Worm (Caenorhabditis elegans): ENCODE data around the gene hgrs-1.

Gene hgrs-1

ce11 chrIV:8205272-8206098 lies at the start of gene hgrs-1:
Gene hgrs-1, minus strand, starts transcription at chrIV:8206048.
- TF ChIP-seq cog-1 (tag; optimal IDR thresholded peaks at IDR 0.05) (no peak), ztf-23 (GFP tag; IDR thresholded peaks at IDR 0.05) (no peak), ztf-29 (GFP tag; IDR thresholded peaks at IDR 0.05) (no peak), flt-1 (GFP tag; IDR thresholded peaks at IDR 0.05) (no peak), T22C8.4 (GFP tag; IDR thresholded peaks at IDR 0.05) (no peak), ref-1 (GFP tag; conservative IDR thresholded peaks at IDR 0.05) (no peak), klf-2 (GFP tag; conservative IDR thresholded peaks at IDR 0.05) (no peak), med-1 (GFP tag; optimal IDR thresholded peaks at IDR 0.05; ENCODE audit: insufficient read depth) (no peak), tab-1 (GFP tag; IDR thresholded peaks at IDR 0.05) (no peak)

ce11 chrIV:8255221-8255620 lies 49.4 kb upstream of the hgrs-1 start:
- TF ChIP-seq tab-1 (GFP tag; IDR thresholded peaks at IDR 0.05) = no peak
- TF ChIP-seq klf-2 (GFP tag; conservative IDR thresholded peaks at IDR 0.05) = no peak
- TF ChIP-seq ztf-29 (GFP tag; IDR thresholded peaks at IDR 0.05) = no peak
- TF ChIP-seq med-1 (GFP tag; optimal IDR thresholded peaks at IDR 0.05; ENCODE audit: insufficient read depth) = no peak
- no peak for TF ChIP-seq cog-1 (tag; optimal IDR thresholded peaks at IDR 0.05)
- TF ChIP-seq ztf-23 (GFP tag; IDR thresholded peaks at IDR 0.05) = no peak
- no peak for TF ChIP-seq flt-1 (GFP tag; IDR thresholded peaks at IDR 0.05)
- TF ChIP-seq ref-1 (GFP tag; conservative IDR thresholded peaks at IDR 0.05) = no peak
- TF ChIP-seq T22C8.4 (GFP tag; IDR thresholded peaks at IDR 0.05) = no peak

- TF ChIP-seq med-1 (GFP tag; optimal IDR thresholded peaks at IDR 0.05; ENCODE audit: insufficient read depth) (no peak), ref-1 (GFP tag; conservative IDR thresholded peaks at IDR 0.05) (no peak), klf-2 (GFP tag; conservative IDR thresholded peaks at IDR 0.05) (no peak), ztf-29 (GFP tag; IDR thresholded peaks at IDR 0.05) (no peak), flt-1 (GFP tag; IDR thresholded peaks at IDR 0.05) (no peak), tab-1 (GFP tag; IDR thresholded peaks at IDR 0.05) (no peak), T22C8.4 (GFP tag; IDR thresholded peaks at IDR 0.05) (no peak), cog-1 (tag; optimal IDR thresholded peaks at IDR 0.05) (no peak)
Measured at ce11 chrIV:8254193-8254592, 48.3 kb upstream of the hgrs-1 start.

- peak; percentile 90 for TF ChIP-seq klf-2 (GFP tag; conservative IDR thresholded peaks at IDR 0.05)
- TF ChIP-seq ref-1 (GFP tag; conservative IDR thresholded peaks at IDR 0.05) = peak; percentile 96
- TF ChIP-seq flt-1 (GFP tag; IDR thresholded peaks at IDR 0.05) = peak; percentile 98
- peak; percentile 98 for TF ChIP-seq tab-1 (GFP tag; IDR thresholded peaks at IDR 0.05)
- peak; percentile 96 for TF ChIP-seq T22C8.4 (GFP tag; IDR thresholded peaks at IDR 0.05)
- TF ChIP-seq ztf-29 (GFP tag; IDR thresholded peaks at IDR 0.05) = peak; percentile 94
- TF ChIP-seq ztf-23 (GFP tag; IDR thresholded peaks at IDR 0.05) = peak; percentile 95
- TF ChIP-seq cog-1 (tag; optimal IDR thresholded peaks at IDR 0.05) = peak; percentile 96
- TF ChIP-seq med-1 (GFP tag; optimal IDR thresholded peaks at IDR 0.05; ENCODE audit: insufficient read depth) = peak; percentile 76
Measured at ce11 chrIV:8252856-8253255, 47.0 kb upstream of the hgrs-1 start.

ce11 chrIV:8251346-8251745 lies 45.5 kb upstream of the hgrs-1 start:
- TF ChIP-seq ztf-23 (GFP tag; IDR thresholded peaks at IDR 0.05) (no peak), klf-2 (GFP tag; conservative IDR thresholded peaks at IDR 0.05) (no peak), ref-1 (GFP tag; conservative IDR thresholded peaks at IDR 0.05) (no peak), flt-1 (GFP tag; IDR thresholded peaks at IDR 0.05) (no peak), T22C8.4 (GFP tag; IDR thresholded peaks at IDR 0.05) (no peak), tab-1 (GFP tag; IDR thresholded peaks at IDR 0.05) (no peak), ztf-29 (GFP tag; IDR thresholded peaks at IDR 0.05) (no peak), med-1 (GFP tag; optimal IDR thresholded peaks at IDR 0.05; ENCODE audit: insufficient read depth) (no peak), cog-1 (tag; optimal IDR thresholded peaks at IDR 0.05) (no peak)

ce11 chrIV:8247341-8247740 lies 41.5 kb upstream of the hgrs-1 start:
- TF ChIP-seq cog-1 (tag; optimal IDR thresholded peaks at IDR 0.05) (no peak), ztf-29 (GFP tag; IDR thresholded peaks at IDR 0.05) (no peak), T22C8.4 (GFP tag; IDR thresholded peaks at IDR 0.05) (no peak), tab-1 (GFP tag; IDR thresholded peaks at IDR 0.05) (no peak), ref-1 (GFP tag; conservative IDR thresholded peaks at IDR 0.05) (no peak), ztf-23 (GFP tag; IDR thresholded peaks at IDR 0.05) (no peak), klf-2 (GFP tag; conservative IDR thresholded peaks at IDR 0.05) (no peak), med-1 (GFP tag; optimal IDR thresholded peaks at IDR 0.05; ENCODE audit: insufficient read depth) (no peak), flt-1 (GFP tag; IDR thresholded peaks at IDR 0.05) (no peak)

ce11 chrIV:8244112-8244511 lies 38.3 kb upstream of the hgrs-1 start, which contains the start of gene T09A12.1:
Gene T09A12.1, plus strand, starts transcription at chrIV:8244412.
- TF ChIP-seq klf-2 (GFP tag; conservative IDR thresholded peaks at IDR 0.05) (no peak), T22C8.4 (GFP tag; IDR thresholded peaks at IDR 0.05) (no peak), tab-1 (GFP tag; IDR thresholded peaks at IDR 0.05) (no peak), med-1 (GFP tag; optimal IDR thresholded peaks at IDR 0.05; ENCODE audit: insufficient read depth) (no peak), flt-1 (GFP tag; IDR thresholded peaks at IDR 0.05) (no peak), ref-1 (GFP tag; conservative IDR thresholded peaks at IDR 0.05) (no peak), ztf-23 (GFP tag; IDR thresholded peaks at IDR 0.05) (no peak), ztf-29 (GFP tag; IDR thresholded peaks at IDR 0.05) (no peak), cog-1 (tag; optimal IDR thresholded peaks at IDR 0.05) (no peak)

ce11 chrIV:8243599-8243998 lies 37.8 kb upstream of the hgrs-1 start, which contains the start of gene T09A12.8:
Gene T09A12.8, minus strand, starts transcription at chrIV:8243699.
- no peak for TF ChIP-seq med-1 (GFP tag; optimal IDR thresholded peaks at IDR 0.05; ENCODE audit: insufficient read depth)
- no peak for TF ChIP-seq cog-1 (tag; optimal IDR thresholded peaks at IDR 0.05)
- TF ChIP-seq ztf-29 (GFP tag; IDR thresholded peaks at IDR 0.05) = no peak
- no peak for TF ChIP-seq tab-1 (GFP tag; IDR thresholded peaks at IDR 0.05)
- no peak for TF ChIP-seq T22C8.4 (GFP tag; IDR thresholded peaks at IDR 0.05)
- no peak for TF ChIP-seq ref-1 (GFP tag; conservative IDR thresholded peaks at IDR 0.05)
- no peak for TF ChIP-seq klf-2 (GFP tag; conservative IDR thresholded peaks at IDR 0.05)
- no peak for TF ChIP-seq flt-1 (GFP tag; IDR thresholded peaks at IDR 0.05)
- TF ChIP-seq ztf-23 (GFP tag; IDR thresholded peaks at IDR 0.05) = no peak

- TF ChIP-seq flt-1 (GFP tag; IDR thresholded peaks at IDR 0.05) (no peak), ztf-29 (GFP tag; IDR thresholded peaks at IDR 0.05) (no peak), T22C8.4 (GFP tag; IDR thresholded peaks at IDR 0.05) (no peak), ref-1 (GFP tag; conservative IDR thresholded peaks at IDR 0.05) (no peak), cog-1 (tag; optimal IDR thresholded peaks at IDR 0.05) (no peak), tab-1 (GFP tag; IDR thresholded peaks at IDR 0.05) (no peak)
Measured at ce11 chrIV:8243170-8243569, 37.3 kb upstream of the hgrs-1 start.
